Worm (Caenorhabditis elegans) whole organism, L4 larva: ENCODE data around the gene F13B12.6.

ENCODE experiments used
- aly-2 ChIP-seq: sonication (generic microtip); optimal IDR thresholded peaks from 2 replicates; lab custom pipeline; 2018; ENCODE audit warnings: missing biosample characterization, missing genetic modification characterization
- fkh-10 ChIP-seq: fragments of 150-350 bp; optimal IDR thresholded peaks from 2 replicates; lab custom pipeline; 2014; ENCODE audit warnings: missing biosample characterization, missing genetic modification reagents, missing genetic modification characterization
- fos-1 ChIP-seq: fragments of 150-350 bp; optimal IDR thresholded peaks from 2 replicates; lab custom pipeline; 2014; ENCODE audit warnings: missing biosample characterization, missing genetic modification characterization
- nhr-237 ChIP-seq: sonication (generic microtip); optimal IDR thresholded peaks from 2 replicates; lab custom pipeline; 2017; ENCODE audit warnings: missing biosample characterization, missing genetic modification characterization
- nhr-48 ChIP-seq: sonication (generic microtip); optimal IDR thresholded peaks from 2 replicates; lab custom pipeline; 2016; ENCODE audit warnings: mild to moderate bottlenecking, missing genetic modification characterization, missing compliant biosample characterization
- nhr-77 ChIP-seq: fragments of 150-350 bp; optimal IDR thresholded peaks from 2 replicates; lab custom pipeline; 2014; ENCODE audit warnings: missing biosample characterization, missing genetic modification characterization
- rbr-2 ChIP-seq: sonication (generic microtip); optimal IDR thresholded peaks from 2 replicates; lab custom pipeline; 2016; ENCODE audit warnings: missing genotype, missing genetic modification characterization, missing compliant biosample characterization
- snpc-4 ChIP-seq: fragments of 150-350 bp; optimal IDR thresholded peaks from 2 replicates; lab custom pipeline; 2014; ENCODE audit warnings: missing biosample characterization, missing genetic modification characterization

DNA sequence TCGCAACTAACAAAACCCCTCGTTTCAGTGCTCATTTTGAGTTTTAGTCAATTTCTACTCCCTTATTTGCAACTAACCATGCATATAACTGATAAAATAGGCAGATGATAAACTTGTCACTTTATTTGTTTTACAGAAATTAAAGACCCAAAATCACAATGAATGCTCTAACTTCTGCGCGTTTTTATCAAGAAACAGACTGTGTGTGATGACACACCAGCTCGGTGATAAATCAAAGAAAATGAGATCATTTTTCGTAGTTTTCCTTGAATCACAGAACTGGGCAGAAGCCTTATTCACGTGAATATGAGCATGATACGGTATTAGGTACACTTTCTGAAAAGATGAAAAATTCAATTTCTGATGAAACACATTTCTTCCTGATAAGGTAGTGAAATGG, 45.4 kb upstream of the F13B12.6 start:
- TF ChIP-seq nhr-48 (tag; lab: Kevin White, UChicago) (peak; percentile 80), fos-1 (tag; lab: Kevin White, UChicago) (no peak), nhr-77 (tag; lab: Kevin White, UChicago) (no peak), nhr-237 (tag; lab: Kevin White, UChicago) (no peak), rbr-2 (tag; lab: Kevin White, UChicago) (no peak), snpc-4 (tag; lab: Kevin White, UChicago) (no peak), aly-2 (tag; lab: Kevin White, UChicago) (no peak), fkh-10 (GFP tag; lab: Kevin White, UChicago) (no peak)
